Worm (Caenorhabditis elegans) whole organism, L4 larva: ENCODE measurements around the gene pro-1.

ENCODE experiments used
- R02D3.7 ChIP-seq: fragments of 150-350 bp; sonication (generic microtip); optimal IDR thresholded peaks from 3 replicates; lab custom pipeline; 2014; ENCODE audit warnings: missing biosample characterization, missing genetic modification characterization
- T20F7.1 ChIP-seq: fragments of 200-800 bp; sonication (Bioruptor generic); optimal IDR thresholded peaks from 2 replicates; lab custom pipeline; 2018; ENCODE audit warnings: mild to moderate bottlenecking, missing genetic modification characterization, missing compliant biosample characterization
- Y105C5A.15 ChIP-seq: fragments of 200-800 bp; sonication (Bioruptor generic); IDR thresholded peaks from 2 replicates; pipeline ENCODE4 v1.3.6; 2022; ENCODE audit warnings: missing genetic modification characterization, missing compliant biosample characterization
- Y48G9A.11 ChIP-seq: fragments of 200-800 bp; sonication (Bioruptor generic); IDR thresholded peaks from 2 replicates; pipeline ENCODE4 v1.3.6; 2022; ENCODE audit warnings: missing genetic modification reagents, missing genetic modification characterization, missing compliant biosample characterization
- ama-1 ChIP-seq: fragments of 150-350 bp; optimal IDR thresholded peaks from 2 replicates; lab custom pipeline; 2014; ENCODE audit warnings: inconsistent platforms, mixed read lengths
- ceh-62 ChIP-seq: sonication (generic microtip); optimal IDR thresholded peaks from 2 replicates; lab custom pipeline; 2017; ENCODE audit warnings: missing biosample characterization, missing genetic modification characterization
- ctbp-1 ChIP-seq: fragments of 200-800 bp; sonication (Bioruptor generic); IDR thresholded peaks from 2 replicates; pipeline ENCODE4 v1.3.6; 2022; ENCODE audit warnings: missing genetic modification reagents, missing genetic modification characterization, missing compliant biosample characterization
- daf-12 ChIP-seq: fragments of 150-350 bp; optimal IDR thresholded peaks from 2 replicates; lab custom pipeline; 2014; ENCODE audit warnings: missing biosample characterization, missing genetic modification reagents, missing genetic modification characterization
- dmd-8 ChIP-seq: fragments of 200-800 bp; sonication (Bioruptor generic); IDR thresholded peaks from 2 replicates; pipeline ENCODE4 v1.3.6; 2022; ENCODE audit warnings: missing genetic modification characterization, missing compliant biosample characterization
- dpl-1 ChIP-seq: fragments of 150-350 bp; optimal IDR thresholded peaks from 2 replicates; lab custom pipeline; 2014; ENCODE audit warnings: missing biosample characterization, missing genetic modification reagents, missing genetic modification characterization
- duxl-1 ChIP-seq: sonication (generic microtip); optimal IDR thresholded peaks from 2 replicates; lab custom pipeline; 2016; ENCODE audit warnings: mild to moderate bottlenecking, missing genetic modification characterization, moderate library complexity, missing compliant biosample characterization; ENCODE audit not compliant: poor library complexity
- fkh-10 ChIP-seq: fragments of 150-350 bp; optimal IDR thresholded peaks from 2 replicates; lab custom pipeline; 2014; ENCODE audit warnings: missing biosample characterization, missing genetic modification reagents, missing genetic modification characterization
- hif-1 ChIP-seq, 2 experiments: sonication (generic microtip); optimal IDR thresholded peaks; 2 replicates each; lab custom pipeline; 2016 to 2017; ENCODE audit warnings: missing compliant biosample characterization in 2 of 2, missing genetic modification characterization in 2 of 2, missing genetic modification reagents in 2 of 2, missing genotype in 2 of 2, mild to moderate bottlenecking in 1 of 2
- hlh-11 ChIP-seq: fragments of 200-800 bp; sonication (Bioruptor generic); optimal IDR thresholded peaks from 2 replicates; lab custom pipeline; 2018; ENCODE audit warnings: mild to moderate bottlenecking, missing genetic modification characterization, missing compliant biosample characterization
- hmg-1.1 ChIP-seq: fragments of 200-800 bp; sonication (Bioruptor generic); IDR thresholded peaks from 2 replicates; pipeline ENCODE4 v1.3.6; 2022; ENCODE audit warnings: missing genetic modification reagents, missing genetic modification characterization, missing compliant biosample characterization
- lim-7 ChIP-seq: fragments of 200-800 bp; sonication (Bioruptor generic); IDR thresholded peaks from 2 replicates; pipeline ENCODE4 v1.3.6; 2022; ENCODE audit warnings: missing genetic modification characterization, missing compliant biosample characterization
- lin-38 ChIP-seq: fragments of 200-800 bp; sonication (Bioruptor generic); IDR thresholded peaks from 2 replicates; pipeline ENCODE4 v1.3.6; 2022; ENCODE audit warnings: missing genetic modification reagents, missing genetic modification characterization, missing compliant biosample characterization
- lin-39 ChIP-seq: fragments of 150-350 bp; optimal IDR thresholded peaks from 2 replicates; lab custom pipeline; 2014; ENCODE audit warnings: missing biosample characterization, missing genetic modification reagents, missing genetic modification characterization
- lir-3 ChIP-seq: sonication (generic microtip); optimal IDR thresholded peaks from 2 replicates; lab custom pipeline; 2016; ENCODE audit warnings: mild to moderate bottlenecking, missing genetic modification characterization, missing compliant biosample characterization
- lsy-2 ChIP-seq, 2 experiments: fragments of 150-350 bp in 1 of 2; sonication (generic microtip) in 1 of 2; optimal IDR thresholded peaks; 2 replicates each; lab custom pipeline; 2014 to 2017; ENCODE audit warnings: missing biosample characterization in 2 of 2, missing genetic modification characterization in 2 of 2
- madf-5 ChIP-seq, 2 experiments: fragments of 200-800 bp; sonication (Bioruptor generic); IDR thresholded peaks; 2 replicates each; pipeline ENCODE4 v1.3.6; 2022; ENCODE audit warnings: missing compliant biosample characterization in 2 of 2, missing genetic modification characterization in 2 of 2
- madf-9 ChIP-seq: fragments of 200-800 bp; sonication (Bioruptor generic); conservative IDR thresholded peaks from 2 replicates; pipeline ENCODE4 v1.3.6; 2022; ENCODE audit warnings: missing genetic modification reagents, missing genetic modification characterization, missing compliant biosample characterization
- mdt-29 ChIP-seq: fragments of 200-800 bp; sonication (Bioruptor generic); IDR thresholded peaks from 2 replicates; pipeline ENCODE4 v1.3.6; 2022; ENCODE audit warnings: missing genetic modification reagents, missing genetic modification characterization, missing compliant biosample characterization
- mes-2 ChIP-seq: sonication (generic microtip); optimal IDR thresholded peaks from 2 replicates; lab custom pipeline; 2016; ENCODE audit warnings: missing genotype, mild to moderate bottlenecking, missing genetic modification characterization, missing compliant biosample characterization; ENCODE audit not compliant: poor library complexity, severe bottlenecking
- nhr-28 ChIP-seq: fragments of 150-350 bp; optimal IDR thresholded peaks from 2 replicates; lab custom pipeline; 2014; ENCODE audit warnings: missing biosample characterization, missing genetic modification characterization
- nhr-41 ChIP-seq: fragments of 200-800 bp; sonication (Bioruptor generic); IDR thresholded peaks from 2 replicates; pipeline ENCODE4 v1.3.6; 2022; ENCODE audit warnings: missing genetic modification reagents, missing genetic modification characterization, missing compliant biosample characterization
- nhr-6 ChIP-seq: fragments of 150-350 bp; optimal IDR thresholded peaks from 2 replicates; lab custom pipeline; 2014; ENCODE audit warnings: missing biosample characterization, missing genetic modification characterization
- nhr-76 ChIP-seq: fragments of 150-350 bp; optimal IDR thresholded peaks from 2 replicates; lab custom pipeline; 2014; ENCODE audit warnings: missing biosample characterization, missing genetic modification characterization
- php-3 ChIP-seq: fragments of 200-800 bp; sonication (Bioruptor generic); IDR thresholded peaks from 2 replicates; pipeline ENCODE4 v1.3.6; 2022; ENCODE audit warnings: missing genetic modification reagents, missing genetic modification characterization, missing compliant biosample characterization
- saeg-2 ChIP-seq: fragments of 200-800 bp; sonication (Bioruptor generic); IDR thresholded peaks from 2 replicates; pipeline ENCODE4 v1.3.6; 2022; ENCODE audit warnings: missing genetic modification reagents, missing genetic modification characterization, missing compliant biosample characterization
- set-16 ChIP-seq: fragments of 200-800 bp; sonication (Bioruptor generic); IDR thresholded peaks from 2 replicates; pipeline ENCODE4 v1.3.6; 2022; ENCODE audit warnings: missing genetic modification reagents, missing genetic modification characterization, missing compliant biosample characterization
- snpc-1.2 ChIP-seq: fragments of 200-800 bp; sonication (Bioruptor generic); IDR thresholded peaks from 2 replicates; pipeline ENCODE4 v1.3.6; 2022; ENCODE audit warnings: missing genetic modification reagents, missing genetic modification characterization, missing compliant biosample characterization
- snpc-4 ChIP-seq: fragments of 150-350 bp; optimal IDR thresholded peaks from 2 replicates; lab custom pipeline; 2014; ENCODE audit warnings: missing biosample characterization, missing genetic modification characterization
- unc-39 ChIP-seq: sonication (generic microtip); optimal IDR thresholded peaks from 2 replicates; lab custom pipeline; 2017; ENCODE audit warnings: missing biosample characterization, missing genetic modification characterization
- zip-11 ChIP-seq: fragments of 200-800 bp; sonication (Bioruptor generic); IDR thresholded peaks from 2 replicates; pipeline ENCODE4 v1.3.6; 2022; ENCODE audit warnings: missing genetic modification characterization, missing compliant biosample characterization
- ztf-7 ChIP-seq: fragments of 150-350 bp; optimal IDR thresholded peaks from 2 replicates; lab custom pipeline; 2014; ENCODE audit warnings: missing biosample characterization, missing genetic modification characterization

Gene pro-1

ce11 chrII:10578843-10579430 lies 37.1 kb upstream of the pro-1 start, which contains the start of gene rpb-6:
TSS of gene rpb-6 (plus strand) at chrII:10579380.
- TF ChIP-seq T20F7.1 (GFP tag; lab: Kevin White, UChicago) (peak; percentile 93), lim-7 (GFP tag; lab: Robert Waterston, UW) (no peak), snpc-4 (tag; lab: Kevin White, UChicago) (no peak), set-16 (GFP tag; lab: Robert Waterston, UW) (no peak), lir-3 (tag; lab: Kevin White, UChicago) (no peak), ama-1 (lab: Kevin White, UChicago) (no peak), Y48G9A.11 (GFP tag; lab: Robert Waterston, UW) (peak; percentile 95), nhr-41 (GFP tag; lab: Robert Waterston, UW) (no peak), ctbp-1 (GFP tag; lab: Robert Waterston, UW) (no peak), Y105C5A.15 (no peak), nhr-76 (tag; lab: Kevin White, UChicago) (no peak), dpl-1 (GFP tag; lab: Kevin White, UChicago) (peak; percentile 74), ceh-62 (tag; lab: Kevin White, UChicago) (no peak), php-3 (GFP tag; lab: Robert Waterston, UW) (no peak), nhr-6 (tag; lab: Kevin White, UChicago) (no peak), hif-1 (tag; optimal IDR thresholded peaks at IDR 0.05; lab: Kevin White, UChicago) (no peak), R02D3.7 (tag; lab: Kevin White, UChicago) (peak; percentile 51), dmd-8 (GFP tag; lab: Robert Waterston, UW) (no peak), mes-2 (tag; lab: Kevin White, UChicago) (peak; percentile 59), lsy-2 (tag; optimal IDR thresholded peaks at IDR 0.05; lab: Kevin White, UChicago) (peak in 1 of 2 experiments; percentile 76), madf-9 (GFP tag; lab: Robert Waterston, UW) (no peak), daf-12 (tag; lab: Kevin White, UChicago) (no peak), hmg-1.1 (no peak), saeg-2 (GFP tag; lab: Robert Waterston, UW) (no peak), snpc-1.2 (no peak)

DNA sequence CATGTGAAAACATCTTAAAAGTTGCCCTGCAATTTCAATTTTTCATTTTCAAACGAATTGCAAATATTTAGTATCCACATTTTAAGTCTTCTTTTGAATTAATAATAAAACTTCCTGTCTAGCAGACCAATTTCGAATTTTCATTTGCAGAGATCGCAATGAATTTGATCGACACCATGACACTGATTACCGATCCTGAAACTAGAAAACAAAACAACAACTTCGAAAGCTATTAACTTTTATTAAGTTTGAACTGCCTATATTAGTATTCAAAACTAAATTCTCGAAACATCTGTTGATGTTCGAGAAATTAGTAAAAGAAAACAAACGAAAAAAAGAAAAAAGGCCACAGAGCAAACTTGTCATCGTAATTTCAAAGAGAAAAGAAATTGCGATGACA lies 32.4 kb upstream of the pro-1 start:
- TF ChIP-seq madf-5 (GFP tag; IDR thresholded peaks at IDR 0.05; lab: Robert Waterston, UW) (0 out of 4 replicates have a peak, but pooled peaks of 1 of the 2 experiments have one; percentile 16), duxl-1 (tag; lab: Kevin White, UChicago) (peak; percentile 21), lin-38 (GFP tag; lab: Robert Waterston, UW) (peak; percentile 60), unc-39 (tag; lab: Kevin White, UChicago) (no peak)

DNA sequence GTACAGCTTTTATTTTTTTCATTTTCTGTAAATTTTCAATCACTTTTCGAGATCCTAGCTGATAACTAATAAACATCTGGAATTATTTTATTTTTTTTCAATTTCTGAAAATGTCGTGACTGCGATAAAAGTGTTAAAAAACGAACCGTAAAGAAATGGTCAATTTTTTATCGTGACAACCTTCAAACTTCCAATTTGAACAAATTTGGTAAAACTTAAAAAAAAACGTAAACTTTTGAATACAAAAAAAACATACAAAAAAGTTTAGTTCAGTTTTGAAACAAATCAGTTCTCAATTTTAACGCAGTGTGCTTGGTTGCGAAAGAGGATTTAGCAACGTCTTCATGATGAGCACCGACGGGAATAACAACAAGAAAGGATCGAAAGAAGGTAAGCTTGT lies 30.2 kb upstream of the pro-1 start, which contains the start of gene C06A1.3:
Gene C06A1.3 (plus strand): TSS at position 301 of the 400 bp plus-strand sequence.
- TF ChIP-seq mdt-29 (GFP tag; lab: Robert Waterston, UW) (no peak), fkh-10 (GFP tag; lab: Kevin White, UChicago) (no peak), zip-11 (GFP tag; lab: Robert Waterston, UW) (no peak), nhr-28 (tag; lab: Kevin White, UChicago) (no peak), lin-39 (tag; lab: Kevin White, UChicago) (no peak), hlh-11 (tag; lab: Kevin White, UChicago) (no peak), ztf-7 (tag; lab: Kevin White, UChicago) (no peak)
